Worm (Caenorhabditis elegans) whole organism, midembryonic: ENCODE data around the gene Y59C2A.3.

ENCODE experiments used
- T22C8.4 ChIP-seq: fragments of 200-800 bp; sonication (Bioruptor generic); IDR thresholded peaks from 2 replicates; pipeline ENCODE4 v1.3.6; 2022; ENCODE audit warnings: missing genetic modification characterization, missing compliant biosample characterization
- flt-1 ChIP-seq: fragments of 200-800 bp; sonication (Bioruptor generic); IDR thresholded peaks from 2 replicates; pipeline ENCODE4 v1.3.6; 2022; ENCODE audit warnings: missing genetic modification characterization, missing compliant biosample characterization
- klf-2 ChIP-seq: fragments of 200-800 bp; sonication (Bioruptor generic); conservative IDR thresholded peaks from 2 replicates; pipeline ENCODE4 v1.3.6; 2022; ENCODE audit warnings: missing genetic modification reagents, missing genetic modification characterization, missing compliant biosample characterization
- ztf-23 ChIP-seq: fragments of 200-800 bp; sonication (Bioruptor generic); IDR thresholded peaks from 2 replicates; pipeline ENCODE4 v1.3.6; 2022; ENCODE audit warnings: missing genetic modification reagents, missing genetic modification characterization, missing compliant biosample characterization
- ztf-29 ChIP-seq: fragments of 200-800 bp; sonication (Bioruptor generic); IDR thresholded peaks from 2 replicates; pipeline ENCODE4 v1.3.6; 2022; ENCODE audit warnings: missing genetic modification reagents, missing genetic modification characterization, missing compliant biosample characterization

DNA sequence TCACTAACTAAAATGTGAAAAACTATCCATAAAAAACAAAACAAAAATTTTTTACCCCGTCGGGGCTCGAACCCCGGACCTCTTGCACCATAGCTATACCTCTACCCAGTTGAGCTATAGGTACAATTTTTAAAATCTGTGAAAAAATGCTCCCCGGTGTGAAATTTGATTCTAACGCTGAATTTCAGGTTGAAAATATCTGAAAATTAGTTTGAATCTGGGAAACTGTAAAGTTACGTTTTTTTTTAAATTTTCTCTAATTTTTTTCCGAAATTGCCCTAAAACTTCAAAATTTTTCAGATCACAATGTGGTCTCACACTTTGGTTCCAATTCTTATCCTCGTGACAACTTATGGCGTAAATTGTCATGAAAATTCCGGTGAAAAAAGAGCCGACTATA lies 11.9 kb downstream of the Y59C2A.3 start, which contains the start of gene Y59C2A.1:
- TF ChIP-seq flt-1 (GFP tag; lab: Robert Waterston, UW) (no peak), klf-2 (no peak), ztf-23 (no peak), T22C8.4 (GFP tag; lab: Robert Waterston, UW) (no peak), ztf-29 (GFP tag; lab: Robert Waterston, UW) (no peak)
